Fruit fly (Drosophila melanogaster): ENCODE results near the gene Mur11Da.

The Mur11Da gene

dm6 chrX:12947670-12948069, 20.0 kb upstream of the Mur11Da start (continued):
- TF ChIP-seq stwl (tag; optimal IDR thresholded peaks at IDR 0.05) (peak; percentile 62), cg (GFP tag; optimal IDR thresholded peaks at IDR 0.05) (no peak), Blimp-1 (GFP tag; optimal IDR thresholded peaks at IDR 0.05) (no peak), CG4404 (GFP tag; IDR thresholded peaks at IDR 0.05) (no peak), CG10462 (GFP tag; optimal IDR thresholded peaks at IDR 0.05) (no peak), ara (GFP tag; IDR thresholded peaks at IDR 0.05) (peak; percentile 27; the same call in 1 of the 2 replicates), Trl (optimal IDR thresholded peaks at IDR 0.05) (no peak), Trl (GFP tag; optimal IDR thresholded peaks at IDR 0.05) (no peak), eve (GFP tag; optimal IDR thresholded peaks at IDR 0.05) (no peak), Mrtf (GFP tag; IDR thresholded peaks at IDR 0.05) (no peak), Hr3 (GFP tag; optimal IDR thresholded peaks at IDR 0.05) (no peak), CG33213 (GFP tag; optimal IDR thresholded peaks at IDR 0.05) (peak; percentile 25), CG3163 (GFP tag; optimal IDR thresholded peaks at IDR 0.05) (no peak), B-H1 (GFP tag; IDR thresholded peaks at IDR 0.05) (no peak), Asciz (GFP tag; optimal IDR thresholded peaks at IDR 0.05) (peak; percentile 46), Taf1 (GFP tag; IDR thresholded peaks at IDR 0.05) (no peak), ac (GFP tag; optimal IDR thresholded peaks at IDR 0.05) (no peak), Sry-δ (GFP tag; optimal IDR thresholded peaks at IDR 0.05) (no peak), Atf6 (GFP tag; IDR thresholded peaks at IDR 0.05) (no peak), CG8089 (GFP tag; optimal IDR thresholded peaks at IDR 0.05) (no peak), HLH4C (GFP tag; IDR thresholded peaks at IDR 0.05; ENCODE audit: partially characterized antibody) (no peak), lbe (GFP tag; optimal IDR thresholded peaks at IDR 0.05) (no peak), zfh2 (GFP tag; optimal IDR thresholded peaks at IDR 0.05) (no peak), CG7987 (GFP tag; optimal IDR thresholded peaks at IDR 0.05) (no peak), Poxn (GFP tag; IDR thresholded peaks at IDR 0.05) (no peak), CG11456 (GFP tag; IDR thresholded peaks at IDR 0.05) (no peak; the same call in 2 of the 3 replicates), HLHmδ (GFP tag; optimal IDR thresholded peaks at IDR 0.05) (peak; percentile 47), dysf (GFP tag; IDR thresholded peaks at IDR 0.05) (no peak), CG17568 (GFP tag; optimal IDR thresholded peaks at IDR 0.05) (peak; percentile 4), CG3407 (GFP tag; optimal IDR thresholded peaks at IDR 0.05) (no peak), tll (GFP tag; optimal IDR thresholded peaks at IDR 0.05) (no peak), CG2875 (GFP tag; optimal IDR thresholded peaks at IDR 0.05) (peak; percentile 1), CG4617 (GFP tag; optimal IDR thresholded peaks at IDR 0.05; ENCODE audit: borderline replicate concordance) (no peak), phol (tag; optimal IDR thresholded peaks at IDR 0.05) (peak; percentile 37), bab2 (GFP tag; optimal IDR thresholded peaks at IDR 0.05) (no peak), sug (tag; optimal IDR thresholded peaks at IDR 0.05) (no peak), CG2889 (GFP tag; IDR thresholded peaks at IDR 0.05) (no peak), CG10543 (GFP tag; optimal IDR thresholded peaks at IDR 0.05) (peak; percentile 19), row (GFP tag; IDR thresholded peaks at IDR 0.05) (no peak), CG11560 (tag; IDR thresholded peaks at IDR 0.05) (no peak), Deaf1 (tag; optimal IDR thresholded peaks at IDR 0.05) (no peak), Ets65A (GFP tag) (peak; percentile 94), Dfd (GFP tag; optimal IDR thresholded peaks at IDR 0.05) (no peak), CG15011 (GFP tag; optimal IDR thresholded peaks at IDR 0.05) (no peak), bsh (GFP tag; optimal IDR thresholded peaks at IDR 0.05) (no peak), Awh (GFP tag; IDR thresholded peaks at IDR 0.05) (no peak), CG11696 (GFP tag; IDR thresholded peaks at IDR 0.05) (no peak), CG43689 (GFP tag; IDR thresholded peaks at IDR 0.05) (no peak), ftz-f1 (GFP tag; optimal IDR thresholded peaks at IDR 0.05) (no peak), aop (GFP tag; IDR thresholded peaks at IDR 0.05) (no peak), cwo (GFP tag; optimal IDR thresholded peaks at IDR 0.05) (no peak), Xbp1 (GFP tag; optimal IDR thresholded peaks at IDR 0.05) (no peak)
